Fruit fly (Drosophila melanogaster) Kc167 (cell line): ENCODE measurements around the gene TwdlM.

Source experiments
- Myc ChIP-seq: fragments of >200 bp; optimal IDR thresholded peaks from 2 replicates; lab custom pipeline; 2017; ENCODE audit warnings: missing external identifiers
- Sin3A ChIP-seq: fragments of >200 bp; optimal IDR thresholded peaks from 2 replicates; lab custom pipeline; 2018; ENCODE audit warnings: missing external identifiers
- h ChIP-seq: fragments of >200 bp; optimal IDR thresholded peaks from 3 replicates; lab custom pipeline; 2018; ENCODE audit warnings: missing external identifiers
- insv ChIP-seq: fragments of >200 bp; optimal IDR thresholded peaks from 3 replicates; lab custom pipeline; 2018; ENCODE audit warnings: missing external identifiers
- psq ChIP-seq: fragments of >200 bp; optimal IDR thresholded peaks from 2 replicates; lab custom pipeline; 2017; ENCODE audit warnings: missing external identifiers

DNA sequence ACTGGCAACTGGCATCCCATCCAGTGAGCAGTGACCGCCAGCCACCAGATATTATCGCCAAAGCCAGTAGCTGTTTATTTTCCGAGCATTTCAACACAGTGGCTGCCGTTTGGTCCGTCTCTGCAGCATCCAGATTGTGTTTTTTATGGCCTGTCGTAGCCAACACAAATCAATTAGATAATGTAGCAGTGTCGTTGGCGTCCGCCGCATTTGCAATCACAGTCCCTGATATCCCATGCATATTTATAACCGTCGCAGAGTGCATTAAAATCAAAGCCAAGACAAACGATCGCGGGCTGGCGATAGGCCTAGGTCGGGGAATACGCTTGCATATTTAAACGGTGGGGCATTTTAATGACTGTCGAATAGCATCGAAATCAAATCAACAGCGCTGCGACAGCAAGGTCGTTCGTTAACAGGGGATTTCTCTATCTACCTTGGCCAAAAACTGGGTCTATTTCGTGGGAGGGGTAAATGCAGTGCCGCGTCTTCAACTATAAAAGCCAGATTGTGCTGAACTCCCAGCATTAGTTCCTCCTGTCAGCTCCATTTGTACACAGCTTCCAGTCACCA is 20.7 kb downstream of the TwdlM start, which contains the start of gene TwdlD:
- TF ChIP-seq psq (lab: Kevin White, UChicago): no peak
- no peak for TF ChIP-seq insv (lab: Kevin White, UChicago)
- no peak for TF ChIP-seq Sin3A (lab: Kevin White, UChicago)
- TF ChIP-seq Myc (lab: Kevin White, UChicago): no peak
- no peak for TF ChIP-seq h
